Worm (Caenorhabditis elegans) whole organism, late embryonic: Measurements from ENCODE around the gene F39G3.4.

ENCODE experiments used
- C08G9.2 ChIP-seq: sonication (generic microtip); optimal IDR thresholded peaks from 2 replicates; lab custom pipeline; 2016; ENCODE audit warnings: mild to moderate bottlenecking, missing genetic modification characterization, moderate library complexity, missing compliant biosample characterization
- T23F11.4 ChIP-seq: fragments of 200-800 bp; sonication (Bioruptor generic); optimal IDR thresholded peaks from 2 replicates; lab custom pipeline; 2018; ENCODE audit warnings: mild to moderate bottlenecking, missing genetic modification characterization, missing compliant biosample characterization
- Y22D7AL.16 ChIP-seq: sonication (generic microtip); optimal IDR thresholded peaks from 2 replicates; lab custom pipeline; 2016; ENCODE audit warnings: missing genetic modification characterization, missing compliant biosample characterization
- ahr-1 ChIP-seq: sonication (generic microtip); optimal IDR thresholded peaks from 2 replicates; lab custom pipeline; 2016; ENCODE audit warnings: missing genetic modification characterization, missing compliant biosample characterization
- ama-1 ChIP-seq: fragments of 150-350 bp; optimal IDR thresholded peaks from 2 replicates; lab custom pipeline; 2014
- ceh-18 ChIP-seq: sonication (generic microtip); optimal IDR thresholded peaks from 2 replicates; lab custom pipeline; 2016; ENCODE audit warnings: missing genetic modification characterization, missing compliant biosample characterization
- ceh-19 ChIP-seq: fragments of 200-800 bp; sonication (Bioruptor generic); optimal IDR thresholded peaks from 2 replicates; lab custom pipeline; 2018; ENCODE audit warnings: mild to moderate bottlenecking, missing genetic modification characterization, missing compliant biosample characterization
- ceh-30 ChIP-seq: fragments of 150-350 bp; optimal IDR thresholded peaks from 2 replicates; lab custom pipeline; 2014; ENCODE audit warnings: missing biosample characterization, missing genetic modification characterization
- ceh-34 ChIP-seq: sonication (generic microtip); optimal IDR thresholded peaks from 2 replicates; lab custom pipeline; 2016; ENCODE audit warnings: mild to moderate bottlenecking, missing genetic modification characterization, missing compliant biosample characterization
- ceh-48 ChIP-seq: sonication (generic microtip); optimal IDR thresholded peaks from 2 replicates; lab custom pipeline; 2016; ENCODE audit warnings: missing genetic modification characterization, inconsistent platforms, missing compliant biosample characterization
- ceh-6 ChIP-seq: fragments of 200-800 bp; sonication (Bioruptor generic); optimal IDR thresholded peaks from 2 replicates; lab custom pipeline; 2018; ENCODE audit warnings: mild to moderate bottlenecking, missing genetic modification characterization, missing compliant biosample characterization
- ceh-9 ChIP-seq: sonication (generic microtip); optimal IDR thresholded peaks from 2 replicates; lab custom pipeline; 2016; ENCODE audit warnings: mild to moderate bottlenecking, missing genetic modification characterization, inconsistent platforms, missing compliant biosample characterization
- dmd-4 ChIP-seq: sonication (generic microtip); optimal IDR thresholded peaks from 2 replicates; lab custom pipeline; 2016; ENCODE audit warnings: borderline replicate concordance, missing genetic modification characterization, missing compliant biosample characterization
- elt-2 ChIP-seq: sonication (generic microtip); optimal IDR thresholded peaks from 2 replicates; lab custom pipeline; 2016; ENCODE audit warnings: missing genetic modification reagents, missing genetic modification characterization, missing compliant biosample characterization
- eyg-1 ChIP-seq: sonication (generic microtip); optimal IDR thresholded peaks from 2 replicates; lab custom pipeline; 2016; ENCODE audit warnings: missing genotype, missing genetic modification characterization, missing compliant biosample characterization
- fkh-10 ChIP-seq: fragments of 150-350 bp; optimal IDR thresholded peaks from 2 replicates; lab custom pipeline; 2014; ENCODE audit warnings: missing biosample characterization, missing genetic modification reagents, missing genetic modification characterization
- fkh-6 ChIP-seq: sonication (generic microtip); optimal IDR thresholded peaks from 2 replicates; lab custom pipeline; 2016; ENCODE audit warnings: missing genetic modification characterization, missing compliant biosample characterization
- hlh-6 ChIP-seq: sonication (generic microtip); optimal IDR thresholded peaks from 2 replicates; lab custom pipeline; 2016; ENCODE audit warnings: missing genotype, missing genetic modification characterization, missing compliant biosample characterization
- lim-6 ChIP-seq: sonication (generic microtip); optimal IDR thresholded peaks from 2 replicates; lab custom pipeline; 2016; ENCODE audit warnings: missing genetic modification characterization, missing compliant biosample characterization
- lin-11 ChIP-seq: fragments of 200-800 bp; sonication (Bioruptor generic); optimal IDR thresholded peaks from 2 replicates; lab custom pipeline; 2018; ENCODE audit warnings: mild to moderate bottlenecking, missing genetic modification characterization, missing compliant biosample characterization
- madf-2 ChIP-seq: sonication (generic microtip); optimal IDR thresholded peaks from 2 replicates; lab custom pipeline; 2017; ENCODE audit warnings: missing genetic modification characterization, missing compliant biosample characterization
- mec-3 ChIP-seq: sonication (generic microtip); optimal IDR thresholded peaks from 2 replicates; lab custom pipeline; 2016; ENCODE audit warnings: borderline replicate concordance, missing genetic modification characterization, missing compliant biosample characterization
- nfya-1 ChIP-seq: sonication (generic microtip); optimal IDR thresholded peaks from 2 replicates; lab custom pipeline; 2017; ENCODE audit warnings: missing genetic modification characterization, mild to moderate bottlenecking, missing compliant biosample characterization, antibody characterized with exemption, moderate library complexity
- nhr-11 ChIP-seq: fragments of 150-350 bp; optimal IDR thresholded peaks from 2 replicates; lab custom pipeline; 2014; ENCODE audit warnings: missing biosample characterization, missing genetic modification characterization
- npax-4 ChIP-seq: sonication (generic microtip); optimal IDR thresholded peaks from 2 replicates; lab custom pipeline; 2016; ENCODE audit warnings: missing genetic modification characterization, missing compliant biosample characterization
- odd-2 ChIP-seq: sonication (generic microtip); optimal IDR thresholded peaks from 2 replicates; lab custom pipeline; 2017; ENCODE audit warnings: antibody characterized with exemption, mild to moderate bottlenecking, missing genetic modification characterization, missing compliant biosample characterization
- pag-3 ChIP-seq: sonication (generic microtip); optimal IDR thresholded peaks from 2 replicates; lab custom pipeline; 2016; ENCODE audit warnings: missing compliant biosample characterization, missing genetic modification characterization, borderline replicate concordance
- pat-9 ChIP-seq: fragments of 200-800 bp; sonication (Bioruptor generic); optimal IDR thresholded peaks from 2 replicates; lab custom pipeline; 2018; ENCODE audit warnings: mild to moderate bottlenecking, missing genetic modification characterization, moderate library complexity, missing compliant biosample characterization
- pax-1 ChIP-seq: fragments of 150-350 bp; optimal IDR thresholded peaks from 2 replicates; lab custom pipeline; 2014; ENCODE audit warnings: missing biosample characterization, missing genetic modification characterization
- pha-2 ChIP-seq: sonication (generic microtip); optimal IDR thresholded peaks from 2 replicates; lab custom pipeline; 2017; ENCODE audit warnings: mild to moderate bottlenecking, missing genetic modification characterization, missing compliant biosample characterization
- pqm-1 ChIP-seq: sonication (generic microtip); optimal IDR thresholded peaks from 2 replicates; lab custom pipeline; 2016; ENCODE audit warnings: missing genetic modification characterization, missing compliant biosample characterization
- sox-4 ChIP-seq: sonication (generic microtip); optimal IDR thresholded peaks from 2 replicates; lab custom pipeline; 2017; ENCODE audit warnings: mild to moderate bottlenecking, missing genetic modification characterization, inconsistent platforms, missing compliant biosample characterization
- tbx-2 ChIP-seq: sonication (generic microtip); optimal IDR thresholded peaks from 2 replicates; lab custom pipeline; 2016; ENCODE audit warnings: missing genetic modification characterization, missing compliant biosample characterization
- tbx-7 ChIP-seq: sonication (generic microtip); optimal IDR thresholded peaks from 2 replicates; lab custom pipeline; 2016; ENCODE audit warnings: missing genotype, missing genetic modification characterization, missing compliant biosample characterization
- unc-3 ChIP-seq, 2 experiments: fragments of 200-800 bp in 1 of 2; sonication (Bioruptor generic) in 1 of 2; sonication (generic microtip) in 1 of 2; conservative IDR thresholded peaks in 1 of 2; optimal IDR thresholded peaks in 1 of 2; 2 replicates each; pipeline versions ENCODE4 v1.3.6 to Lab custom; 2016 to 2022; ENCODE audit warnings: missing compliant biosample characterization in 2 of 2, missing genetic modification characterization in 2 of 2, missing genetic modification reagents in 1 of 2
- unc-42 ChIP-seq: sonication (generic microtip); optimal IDR thresholded peaks from 2 replicates; lab custom pipeline; 2016; ENCODE audit warnings: missing genotype, missing genetic modification characterization, missing compliant biosample characterization
- ztf-16 ChIP-seq: sonication (generic microtip); optimal IDR thresholded peaks from 2 replicates; lab custom pipeline; 2017; ENCODE audit warnings: missing genetic modification characterization, missing compliant biosample characterization

Gene F39G3.4

DNA sequence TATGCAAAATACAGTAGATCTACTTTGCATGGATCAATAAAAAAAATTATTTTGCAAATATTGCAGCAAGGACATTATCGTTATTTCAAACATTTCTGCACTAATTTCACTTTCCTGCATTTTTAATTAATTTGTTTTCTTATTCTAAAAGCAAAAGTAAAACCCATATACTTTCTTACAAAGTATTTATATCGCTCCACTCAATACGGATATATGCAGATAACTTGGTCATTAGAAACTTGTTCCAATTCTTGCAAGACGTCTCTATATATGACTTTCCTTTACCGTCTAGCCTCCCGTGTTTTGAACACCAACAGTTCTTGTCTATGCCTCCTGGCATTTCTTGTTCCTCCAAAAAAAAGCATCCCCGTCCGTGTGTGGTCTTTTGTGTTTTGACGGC, 14.1 kb upstream of the F39G3.4 start, which contains the start of gene oac-24:
Gene oac-24, plus strand, starts transcription at position 301 of the 400 bp plus-strand sequence.
- TF ChIP-seq nfya-1 (tag; lab: Kevin White, UChicago) (no peak), ceh-9 (no peak)

DNA sequence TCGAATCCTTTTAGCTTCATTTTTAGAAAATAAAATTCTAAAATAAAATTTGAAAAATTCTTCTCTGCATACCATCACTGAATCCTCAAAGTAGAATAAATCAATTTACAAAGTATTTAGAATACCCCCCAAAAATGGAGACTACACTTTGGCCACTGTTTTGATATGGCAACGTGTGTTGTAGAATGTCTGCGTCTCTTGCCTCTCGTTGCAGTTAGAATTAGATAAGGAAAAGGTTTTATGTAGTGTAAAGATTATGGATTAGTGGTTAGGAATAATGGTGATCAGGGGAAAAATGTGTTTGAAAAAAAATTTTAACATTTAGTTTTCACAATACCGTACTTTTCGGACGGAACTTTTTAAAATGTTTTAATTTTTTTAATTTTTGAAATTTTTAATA, 4.6 kb upstream of the F39G3.4 start, which contains the start of gene prx-6:
Gene prx-6, minus strand, starts transcription at position 129 of the 400 bp plus-strand sequence.
- TF ChIP-seq elt-2 (tag; lab: Kevin White, UChicago) (peak; percentile 66), sox-4 (tag; lab: Kevin White, UChicago) (no peak), ahr-1 (tag; lab: Kevin White, UChicago) (no peak), tbx-7 (tag; lab: Kevin White, UChicago) (no peak), madf-2 (no peak), pqm-1 (tag; lab: Kevin White, UChicago) (no peak), unc-42 (tag; lab: Kevin White, UChicago) (no peak)

DNA sequence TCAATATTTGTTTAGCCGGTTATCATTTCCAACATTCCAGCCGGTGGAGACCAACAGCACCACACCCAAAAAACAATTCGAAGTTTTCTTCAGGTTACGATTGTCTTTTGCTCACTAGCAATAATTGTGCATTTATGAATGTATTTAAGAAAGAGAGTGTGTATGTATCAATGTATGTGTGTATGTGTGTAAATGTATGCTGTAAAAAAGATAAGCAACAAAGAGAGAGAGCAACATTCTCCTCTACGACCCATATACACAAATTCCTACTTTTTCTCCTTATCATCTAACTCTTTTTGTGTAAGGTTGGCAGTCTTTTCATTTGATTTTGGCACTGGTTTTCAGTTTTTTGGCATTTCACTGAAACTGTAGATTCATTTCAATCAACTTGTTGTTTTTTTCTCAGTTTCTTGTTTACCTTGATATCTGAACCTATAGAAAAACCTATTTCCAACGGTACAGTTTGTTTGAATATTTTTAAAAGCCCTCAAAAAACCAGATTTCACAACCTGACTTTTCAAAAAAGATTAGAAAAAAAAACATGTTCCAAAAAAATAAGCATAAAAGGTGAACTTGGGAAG, 3.6 kb upstream of the F39G3.4 start:
- no peak for TF ChIP-seq nhr-11 (tag; lab: Kevin White, UChicago)
- TF ChIP-seq lim-6 (tag; lab: Kevin White, UChicago) = no peak
- TF ChIP-seq hlh-6 (tag; lab: Kevin White, UChicago) = no peak
- no peak for TF ChIP-seq ceh-30 (tag; lab: Kevin White, UChicago)
- no peak for TF ChIP-seq ahr-1 (tag; lab: Kevin White, UChicago)
- TF ChIP-seq madf-2 = no peak
- peak; percentile 58 for TF ChIP-seq elt-2 (tag; lab: Kevin White, UChicago)
- TF ChIP-seq ztf-16 (tag; lab: Kevin White, UChicago) = no peak
- no peak for TF ChIP-seq Y22D7AL.16 (tag; lab: Kevin White, UChicago)

DNA sequence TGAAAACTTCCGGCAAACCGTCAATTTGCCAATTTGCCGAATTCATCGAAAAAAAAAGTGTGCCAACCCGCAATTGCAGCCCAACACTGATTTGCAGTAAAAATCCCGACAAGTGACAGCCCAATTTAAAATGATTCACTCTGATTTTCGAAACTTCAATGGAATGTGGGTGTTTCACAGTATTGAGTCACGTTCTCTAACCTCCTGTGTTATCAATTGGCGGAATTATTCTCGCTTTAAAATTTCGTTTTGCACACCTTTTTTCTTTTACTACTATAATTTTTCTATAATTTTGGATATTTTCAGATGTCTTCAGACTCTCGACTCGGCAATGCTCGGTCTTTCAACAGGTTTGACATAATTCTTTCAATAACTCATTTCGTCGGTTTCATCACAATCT, 2.2 kb upstream of the F39G3.4 start, which contains the start of gene F39G3.5:
Gene F39G3.5, plus strand, starts transcription at position 301 of the 400 bp plus-strand sequence.
- no peak for TF ChIP-seq pqm-1 (tag; lab: Kevin White, UChicago)
- TF ChIP-seq pat-9 (tag; lab: Kevin White, UChicago) = no peak
- no peak for TF ChIP-seq madf-2
- no peak for TF ChIP-seq pha-2

DNA sequence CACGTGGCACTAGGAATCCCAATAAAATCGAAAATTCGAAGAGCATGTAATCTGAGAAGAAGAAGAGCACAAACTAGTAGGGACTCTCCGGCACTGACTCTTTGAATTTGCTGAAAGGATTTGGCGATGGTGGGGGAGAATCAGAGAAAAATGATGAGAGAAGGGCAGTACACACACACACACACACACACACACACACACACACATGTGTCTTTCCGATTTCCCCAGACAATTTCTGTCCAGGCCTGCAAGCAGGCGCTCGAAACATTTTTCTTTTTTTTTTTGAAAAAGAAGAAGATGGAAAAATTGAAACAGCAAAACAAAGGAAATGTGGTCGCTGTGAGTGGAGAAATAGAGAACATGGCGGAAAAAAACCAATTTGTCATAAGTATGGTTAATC, 5.5 kb downstream of the F39G3.4 start, which contains the start of gene tig-2:
Gene tig-2, minus strand, starts transcription at position 87 of the 400 bp plus-strand sequence.
- peak; percentile 8 for TF ChIP-seq tbx-2 (tag; lab: Kevin White, UChicago)
- peak; percentile 23 for TF ChIP-seq nfya-1 (tag; lab: Kevin White, UChicago)
- TF ChIP-seq fkh-10 (GFP tag; lab: Kevin White, UChicago) = no peak
- TF ChIP-seq npax-4 = no peak
- TF ChIP-seq ceh-34 (tag; lab: Kevin White, UChicago) = no peak
- TF ChIP-seq ceh-48 (tag; lab: Kevin White, UChicago) = no peak
- TF ChIP-seq elt-2 (tag; lab: Kevin White, UChicago) = no peak
- no peak for TF ChIP-seq T23F11.4
- peak; percentile 48 for TF ChIP-seq ceh-18 (tag; lab: Kevin White, UChicago)

DNA sequence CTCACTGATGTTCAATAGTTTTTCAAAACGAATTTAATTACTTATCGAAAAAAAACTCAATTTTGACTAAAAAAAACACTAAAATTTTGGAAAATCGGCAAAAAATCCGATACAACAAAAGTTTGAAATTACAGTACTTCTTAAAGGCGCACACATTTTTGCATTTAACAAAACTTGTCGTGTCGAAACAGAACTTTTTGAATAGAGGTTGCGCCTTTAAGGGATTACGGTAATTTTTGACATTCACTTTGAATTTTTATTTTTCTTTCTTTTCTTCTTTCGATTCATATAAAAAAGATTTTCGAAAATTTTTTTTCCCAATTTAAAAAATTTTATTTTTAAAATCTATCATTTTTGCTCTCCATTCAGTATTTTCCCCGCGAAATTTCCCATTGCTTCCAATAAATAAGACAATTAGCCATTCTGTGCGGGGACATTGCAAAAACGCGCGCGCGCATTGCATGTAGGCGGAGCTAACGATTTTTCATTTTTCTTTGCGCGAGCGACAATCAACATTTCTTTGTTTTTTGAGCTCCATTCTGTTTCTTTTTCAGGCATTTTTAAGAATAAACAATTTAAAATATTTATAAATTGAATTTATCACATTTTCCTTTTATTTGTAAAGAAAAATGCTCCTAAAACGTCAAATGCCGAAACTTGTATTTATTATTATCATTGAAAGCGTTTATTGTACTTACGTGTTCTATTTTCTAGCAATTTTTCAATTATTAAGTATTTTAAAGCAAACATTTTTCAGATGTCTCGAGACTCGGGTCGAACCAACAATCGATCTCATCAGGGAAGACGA, 6.8 kb downstream of the F39G3.4 start, which contains the start of gene F39G3.3:
Gene F39G3.3, plus strand, starts transcription at position 758 of the 808 bp plus-strand sequence.
- TF ChIP-seq pax-1 (tag; lab: Kevin White, UChicago) (peak; percentile 25), eyg-1 (tag; lab: Kevin White, UChicago) (peak; percentile 75), fkh-6 (tag; lab: Kevin White, UChicago) (peak; percentile 83), odd-2 (peak; percentile 90), elt-2 (tag; lab: Kevin White, UChicago) (peak; percentile 95), unc-3 (GFP tag; conservative IDR thresholded peaks at IDR 0.05; lab: Robert Waterston, UW) (no peak; the same call in 1 of the 2 replicates), unc-3 (tag; optimal IDR thresholded peaks at IDR 0.05; lab: Kevin White, UChicago) (peak; percentile 87), madf-2 (peak; percentile 86), pat-9 (tag; lab: Kevin White, UChicago) (peak; percentile 55), ama-1 (lab: Kevin White, UChicago) (no peak), ceh-6 (GFP tag; lab: Kevin White, UChicago) (peak; percentile 63), pha-2 (peak; percentile 88), ceh-18 (tag; lab: Kevin White, UChicago) (peak; percentile 58), lin-11 (tag; lab: Kevin White, UChicago) (peak; percentile 78), C08G9.2 (tag; lab: Kevin White, UChicago) (peak; percentile 68), tbx-7 (tag; lab: Kevin White, UChicago) (peak; percentile 54), ceh-19 (GFP tag; lab: Kevin White, UChicago) (peak; percentile 88), mec-3 (tag; lab: Kevin White, UChicago) (no peak), fkh-10 (GFP tag; lab: Kevin White, UChicago) (peak; percentile 66), pqm-1 (tag; lab: Kevin White, UChicago) (no peak), pag-3 (tag; lab: Kevin White, UChicago) (peak; percentile 2), dmd-4 (peak; percentile 70)
